Worm (Caenorhabditis elegans) whole organism, young adult: ENCODE results near the gene T28F3.11.

Experiments used
- B0035.1 ChIP-seq: sonication (generic microtip); optimal IDR thresholded peaks from 2 replicates; lab custom pipeline; 2016; ENCODE audit warnings: missing genetic modification characterization, mild to moderate bottlenecking, missing compliant biosample characterization, missing genotype, missing genetic modification reagents
- B0261.1 ChIP-seq: sonication (generic microtip); optimal IDR thresholded peaks from 2 replicates; lab custom pipeline; 2016; ENCODE audit warnings: mild to moderate bottlenecking, missing genetic modification characterization, moderate library complexity, missing compliant biosample characterization
- C06A6.2 ChIP-seq: fragments of 200-800 bp; sonication (Bioruptor generic); conservative IDR thresholded peaks from 2 replicates; pipeline ENCODE4 v1.3.6; 2022; ENCODE audit warnings: missing genetic modification characterization, missing compliant biosample characterization
- F10E7.11 ChIP-seq: sonication (generic microtip); optimal IDR thresholded peaks from 2 replicates; lab custom pipeline; 2017; ENCODE audit warnings: mild to moderate bottlenecking, missing genetic modification characterization, moderate library complexity, missing compliant biosample characterization
- F22D6.2 ChIP-seq: sonication (generic microtip); optimal IDR thresholded peaks from 2 replicates; lab custom pipeline; 2016; ENCODE audit warnings: mild to moderate bottlenecking, missing genetic modification characterization, missing compliant biosample characterization
- F33H1.4 ChIP-seq: fragments of 200-800 bp; sonication (Bioruptor generic); IDR thresholded peaks from 2 replicates; pipeline ENCODE4 v1.3.6; 2022; ENCODE audit warnings: missing genetic modification reagents, missing genetic modification characterization, missing compliant biosample characterization
- F39B2.1 ChIP-seq: fragments of 200-800 bp; sonication (Bioruptor generic); IDR thresholded peaks from 2 replicates; pipeline ENCODE4 v1.3.6; 2022; ENCODE audit warnings: missing genetic modification reagents, missing genetic modification characterization, missing compliant biosample characterization
- F52B5.7 ChIP-seq: sonication (generic microtip); optimal IDR thresholded peaks from 2 replicates; lab custom pipeline; 2016; ENCODE audit warnings: mild to moderate bottlenecking, missing genetic modification characterization, missing compliant biosample characterization
- F57A8.1 ChIP-seq: fragments of 200-800 bp; sonication (Bioruptor generic); optimal IDR thresholded peaks from 2 replicates; lab custom pipeline; 2018; ENCODE audit warnings: mild to moderate bottlenecking, missing genetic modification characterization, moderate library complexity, missing compliant biosample characterization
- F57C9.4 ChIP-seq: sonication (generic microtip); optimal IDR thresholded peaks from 2 replicates; lab custom pipeline; 2017; ENCODE audit warnings: mild to moderate bottlenecking, missing genetic modification characterization, missing compliant biosample characterization
- T07F8.4 ChIP-seq: sonication (generic microtip); optimal IDR thresholded peaks from 2 replicates; lab custom pipeline; 2016; ENCODE audit warnings: mild to moderate bottlenecking, missing genetic modification characterization, moderate library complexity, missing compliant biosample characterization
- Y53F4B.3 ChIP-seq: fragments of 200-800 bp; sonication (Bioruptor generic); IDR thresholded peaks from 2 replicates; pipeline ENCODE4 v1.3.6; 2022; ENCODE audit warnings: missing genetic modification reagents, missing genetic modification characterization, missing compliant biosample characterization
- Y56A3A.18 ChIP-seq: fragments of 200-800 bp; sonication (Bioruptor generic); IDR thresholded peaks from 2 replicates; pipeline ENCODE4 v1.3.6; 2022; ENCODE audit warnings: missing genetic modification reagents, missing genetic modification characterization, missing compliant biosample characterization
- Y79H2A.3 ChIP-seq: fragments of 200-800 bp; sonication (Bioruptor generic); conservative IDR thresholded peaks from 2 replicates; pipeline ENCODE4 v1.3.6; 2022; ENCODE audit warnings: missing genetic modification reagents, missing genetic modification characterization, missing compliant biosample characterization
- ZK185.1 ChIP-seq: sonication (generic microtip); optimal IDR thresholded peaks from 2 replicates; lab custom pipeline; 2016; ENCODE audit warnings: mild to moderate bottlenecking, missing genetic modification characterization, missing compliant biosample characterization; ENCODE audit not compliant: poor library complexity, severe bottlenecking
- akir-1 ChIP-seq: fragments of 200-800 bp; sonication (Bioruptor generic); optimal IDR thresholded peaks from 2 replicates; lab custom pipeline; 2018; ENCODE audit warnings: mild to moderate bottlenecking, missing genetic modification characterization, moderate library complexity, missing compliant biosample characterization
- aptf-2 ChIP-seq: fragments of 200-800 bp; sonication (Bioruptor generic); conservative IDR thresholded peaks from 2 replicates; pipeline ENCODE4 v1.3.6; 2022; ENCODE audit warnings: missing genetic modification reagents, missing genetic modification characterization, missing compliant biosample characterization
- aptf-3 ChIP-seq: fragments of 200-800 bp; sonication (Bioruptor generic); IDR thresholded peaks from 2 replicates; pipeline ENCODE4 v1.3.6; 2022; ENCODE audit warnings: missing genetic modification characterization, missing compliant biosample characterization
- attf-5 ChIP-seq: fragments of 200-800 bp; sonication (Bioruptor generic); optimal IDR thresholded peaks from 2 replicates; lab custom pipeline; 2018; ENCODE audit warnings: mild to moderate bottlenecking, missing genetic modification characterization, missing compliant biosample characterization
- attf-6 ChIP-seq: fragments of 200-800 bp; sonication (Bioruptor generic); IDR thresholded peaks from 2 replicates; pipeline ENCODE4 v1.3.6; 2022; ENCODE audit warnings: missing genetic modification reagents, missing genetic modification characterization, missing compliant biosample characterization
- ceh-58 ChIP-seq: fragments of 200-800 bp; sonication (Bioruptor generic); IDR thresholded peaks from 2 replicates; pipeline ENCODE4 v1.3.6; 2022; ENCODE audit warnings: missing genetic modification characterization, missing compliant biosample characterization
- ceh-91 ChIP-seq: fragments of 200-800 bp; sonication (Bioruptor generic); IDR thresholded peaks from 2 replicates; pipeline ENCODE4 v1.3.6; 2022; ENCODE audit warnings: missing genetic modification reagents, missing genetic modification characterization, missing compliant biosample characterization
- chd-7 ChIP-seq: sonication (generic microtip); optimal IDR thresholded peaks from 2 replicates; lab custom pipeline; 2016; ENCODE audit warnings: mild to moderate bottlenecking, missing genetic modification characterization, moderate library complexity, missing compliant biosample characterization
- die-1 ChIP-seq: sonication (generic microtip); optimal IDR thresholded peaks from 2 replicates; lab custom pipeline; 2016; ENCODE audit warnings: missing genotype, mild to moderate bottlenecking, missing genetic modification characterization, missing compliant biosample characterization
- egl-18 ChIP-seq: fragments of 200-800 bp; sonication (Bioruptor generic); IDR thresholded peaks from 2 replicates; pipeline ENCODE4 v1.3.6; 2022; ENCODE audit warnings: missing genetic modification reagents, missing genetic modification characterization, missing compliant biosample characterization
- egl-44 ChIP-seq: fragments of 200-800 bp; sonication (Bioruptor generic); IDR thresholded peaks from 2 replicates; pipeline ENCODE4 v1.3.6; 2022; ENCODE audit warnings: missing genetic modification reagents, missing genetic modification characterization, missing compliant biosample characterization
- ets-4 ChIP-seq: fragments of 200-800 bp; sonication (Bioruptor generic); optimal IDR thresholded peaks from 2 replicates; lab custom pipeline; 2018; ENCODE audit warnings: mild to moderate bottlenecking, missing genetic modification characterization, missing compliant biosample characterization
- hmg-1.2 ChIP-seq: fragments of 200-800 bp; sonication (Bioruptor generic); IDR thresholded peaks from 2 replicates; pipeline ENCODE4 v1.3.6; 2022; ENCODE audit warnings: missing genetic modification reagents, missing genetic modification characterization, missing compliant biosample characterization
- hrde-1 ChIP-seq: sonication (generic microtip); optimal IDR thresholded peaks from 2 replicates; lab custom pipeline; 2016; ENCODE audit warnings: missing genetic modification characterization, mild to moderate bottlenecking, missing compliant biosample characterization, moderate library complexity, missing genotype, missing genetic modification reagents, borderline replicate concordance
- lin-54 ChIP-seq: fragments of 200-800 bp; sonication (Bioruptor generic); optimal IDR thresholded peaks from 2 replicates; lab custom pipeline; 2018; ENCODE audit warnings: mild to moderate bottlenecking, missing genetic modification characterization, missing compliant biosample characterization
- madf-6 ChIP-seq: fragments of 200-800 bp; sonication (Bioruptor generic); IDR thresholded peaks from 2 replicates; pipeline ENCODE4 v1.3.6; 2022; ENCODE audit warnings: missing genetic modification reagents, missing genetic modification characterization, missing compliant biosample characterization
- mcd-1 ChIP-seq: fragments of 200-800 bp; sonication (Bioruptor generic); IDR thresholded peaks from 2 replicates; pipeline ENCODE4 v1.3.6; 2022; ENCODE audit warnings: missing genetic modification reagents, missing genetic modification characterization, missing compliant biosample characterization
- mes-4 ChIP-seq: sonication (generic microtip); optimal IDR thresholded peaks from 2 replicates; lab custom pipeline; 2016; ENCODE audit warnings: missing genotype, missing genetic modification characterization, missing compliant biosample characterization
- nfya-1 ChIP-seq: sonication (generic microtip); optimal IDR thresholded peaks from 2 replicates; lab custom pipeline; 2017; ENCODE audit warnings: antibody characterized with exemption, missing compliant biosample characterization, missing genetic modification characterization, borderline replicate concordance; ENCODE audit not compliant: insufficient read depth
- pha-4 ChIP-seq: fragments of 150-350 bp; sonication (generic microtip); optimal IDR thresholded peaks from 2 replicates; lab custom pipeline; 2014; ENCODE audit warnings: missing biosample characterization, missing genetic modification reagents, missing genetic modification characterization
- rcor-1 ChIP-seq: fragments of 200-800 bp; sonication (Bioruptor generic); IDR thresholded peaks from 2 replicates; pipeline ENCODE4 v1.3.6; 2022; ENCODE audit warnings: missing genetic modification reagents, missing genetic modification characterization, missing compliant biosample characterization
- snpc-1.1 ChIP-seq: sonication (generic microtip); optimal IDR thresholded peaks from 2 replicates; lab custom pipeline; 2017; ENCODE audit warnings: missing genetic modification characterization, mild to moderate bottlenecking, missing compliant biosample characterization, antibody characterized with exemption, moderate library complexity, missing genotype, missing genetic modification reagents; ENCODE audit not compliant: insufficient read depth
- snpc-1.3 ChIP-seq: sonication (generic microtip); optimal IDR thresholded peaks from 2 replicates; lab custom pipeline; 2017; ENCODE audit warnings: missing genetic modification characterization, mild to moderate bottlenecking, missing compliant biosample characterization, antibody characterized with exemption, moderate library complexity, missing genotype, missing genetic modification reagents; ENCODE audit not compliant: insufficient read depth
- snpc-3.4 ChIP-seq: sonication (generic microtip); optimal IDR thresholded peaks from 2 replicates; lab custom pipeline; 2017; ENCODE audit warnings: missing genetic modification characterization, mild to moderate bottlenecking, missing compliant biosample characterization, antibody characterized with exemption, moderate library complexity, missing genotype, missing genetic modification reagents
- somi-1 ChIP-seq: fragments of 200-800 bp; sonication (Bioruptor generic); optimal IDR thresholded peaks from 2 replicates; lab custom pipeline; 2018; ENCODE audit warnings: mild to moderate bottlenecking, missing genetic modification characterization, missing compliant biosample characterization
- sptf-2 ChIP-seq: fragments of 200-800 bp; sonication (Bioruptor generic); optimal IDR thresholded peaks from 2 replicates; lab custom pipeline; 2018; ENCODE audit warnings: mild to moderate bottlenecking, missing genetic modification characterization, missing compliant biosample characterization
- tbp1 ChIP-seq: fragments of 200-800 bp; sonication (Bioruptor generic); optimal IDR thresholded peaks from 2 replicates; lab custom pipeline; 2018; ENCODE audit warnings: mild to moderate bottlenecking, missing genetic modification characterization, missing compliant biosample characterization
- unc-130 ChIP-seq: sonication (generic microtip); optimal IDR thresholded peaks from 2 replicates; lab custom pipeline; 2016; ENCODE audit warnings: missing genetic modification reagents, missing genetic modification characterization, missing compliant biosample characterization
- ztf-18 ChIP-seq: sonication (generic microtip); optimal IDR thresholded peaks from 2 replicates; lab custom pipeline; 2016; ENCODE audit warnings: missing genotype, mild to moderate bottlenecking, missing genetic modification characterization, missing compliant biosample characterization
- ztf-25 ChIP-seq: fragments of 200-800 bp; sonication (Bioruptor generic); IDR thresholded peaks from 2 replicates; pipeline ENCODE4 v1.3.6; 2022; ENCODE audit warnings: missing genetic modification reagents, missing genetic modification characterization, missing compliant biosample characterization
- ztf-28 ChIP-seq: fragments of 200-800 bp; sonication (Bioruptor generic); IDR thresholded peaks from 2 replicates; pipeline ENCODE4 v1.3.6; 2022; ENCODE audit warnings: missing genetic modification reagents, missing genetic modification characterization, missing compliant biosample characterization

The T28F3.11 gene

DNA sequence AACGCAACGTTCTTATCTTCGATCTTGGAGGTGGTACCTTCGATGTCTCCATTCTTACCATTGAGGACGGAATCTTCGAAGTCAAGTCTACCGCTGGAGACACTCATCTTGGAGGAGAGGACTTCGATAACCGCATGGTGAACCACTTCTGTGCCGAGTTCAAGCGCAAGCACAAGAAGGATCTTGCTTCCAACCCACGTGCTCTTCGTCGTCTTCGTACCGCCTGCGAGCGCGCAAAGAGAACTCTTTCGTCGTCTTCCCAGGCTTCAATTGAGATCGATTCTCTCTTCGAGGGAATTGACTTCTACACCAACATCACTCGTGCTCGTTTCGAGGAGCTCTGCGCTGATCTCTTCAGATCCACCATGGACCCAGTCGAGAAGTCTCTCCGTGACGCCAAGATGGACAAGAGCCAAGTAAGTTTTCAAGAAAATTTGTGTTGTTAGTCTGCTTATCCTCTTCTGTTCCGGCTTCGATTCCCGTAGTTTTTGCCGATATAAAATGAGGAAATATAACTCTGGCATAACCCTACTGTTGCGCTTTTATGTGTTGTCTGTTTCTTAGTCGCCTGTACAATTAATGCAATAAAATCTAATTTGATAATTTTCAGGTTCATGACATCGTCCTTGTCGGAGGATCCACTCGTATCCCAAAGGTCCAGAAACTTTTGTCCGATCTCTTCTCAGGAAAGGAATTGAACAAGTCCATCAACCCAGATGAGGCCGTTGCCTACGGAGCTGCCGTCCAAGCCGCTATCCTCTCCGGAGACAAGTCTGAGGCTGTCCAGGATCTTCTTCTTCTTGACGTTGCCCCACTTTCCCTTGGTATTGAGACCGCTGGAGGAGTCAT lies 11.7 kb downstream of the T28F3.11 start (continued):
- TF ChIP-seq mcd-1 (GFP tag; lab: Robert Waterston, UW) (peak; percentile 49), ets-4 (GFP tag; lab: Kevin White, UChicago) (no peak), F57A8.1 (no peak), egl-44 (GFP tag; lab: Robert Waterston, UW) (peak; percentile 62; the same call in 1 of the 2 replicates), Y53F4B.3 (GFP tag; lab: Robert Waterston, UW) (no peak), pha-4 (tag; lab: Kevin White, UChicago) (no peak), nfya-1 (no peak), unc-130 (GFP tag; lab: Kevin White, UChicago) (no peak), ztf-28 (GFP tag; lab: Robert Waterston, UW) (no peak), sptf-2 (GFP tag; lab: Kevin White, UChicago) (no peak), die-1 (tag; lab: Kevin White, UChicago) (peak; percentile 41), F57C9.4 (tag; lab: Kevin White, UChicago) (no peak), attf-5 (GFP tag; lab: Kevin White, UChicago) (peak; percentile 24), Y56A3A.18 (GFP tag; lab: Robert Waterston, UW) (no peak), C06A6.2 (GFP tag; lab: Robert Waterston, UW) (no peak), hmg-1.2 (GFP tag; lab: Robert Waterston, UW) (no peak), B0035.1 (tag; lab: Kevin White, UChicago) (no peak), Y79H2A.3 (GFP tag; lab: Robert Waterston, UW) (no peak), rcor-1 (GFP tag; lab: Robert Waterston, UW) (peak; percentile 7; the same call in 1 of the 2 replicates), F10E7.11 (tag; lab: Kevin White, UChicago) (no peak), B0261.1 (no peak), T07F8.4 (tag; lab: Kevin White, UChicago) (peak; percentile 22), ztf-25 (0 out of 2 replicates have a peak, but pooled peaks have one; percentile 7), aptf-2 (no peak), ceh-91 (no peak), ceh-58 (GFP tag; lab: Robert Waterston, UW) (peak; percentile 71), lin-54 (GFP tag; lab: Kevin White, UChicago) (peak; percentile 66), ZK185.1 (tag; lab: Kevin White, UChicago) (no peak), somi-1 (GFP tag; lab: Kevin White, UChicago) (no peak), mes-4 (tag; lab: Kevin White, UChicago) (no peak), ztf-18 (tag; lab: Kevin White, UChicago) (peak; percentile 20), akir-1 (GFP tag; lab: Kevin White, UChicago) (no peak), madf-6 (GFP tag; lab: Robert Waterston, UW) (peak; percentile 67; the same call in 1 of the 2 replicates), egl-18 (no peak; the same call in 1 of the 2 replicates), snpc-3.4 (tag; lab: Kevin White, UChicago) (no peak), tbp1 (GFP tag; lab: Kevin White, UChicago) (peak; percentile 26), F22D6.2 (tag; lab: Kevin White, UChicago) (no peak), chd-7 (tag; lab: Kevin White, UChicago) (no peak), attf-6 (GFP tag; lab: Robert Waterston, UW) (peak; percentile 90), aptf-3 (0 out of 2 replicates have a peak, but pooled peaks have one; percentile 8), hrde-1 (tag; lab: Kevin White, UChicago) (no peak), F33H1.4 (GFP tag; lab: Robert Waterston, UW) (no peak), F52B5.7 (tag; lab: Kevin White, UChicago) (no peak), snpc-1.1 (tag; lab: Kevin White, UChicago) (no peak), snpc-1.3 (tag; lab: Kevin White, UChicago) (no peak), F39B2.1 (GFP tag; lab: Robert Waterston, UW) (no peak)
